Fruit fly (Drosophila melanogaster) whole organism, prepupa: Measurements from ENCODE around the gene Acp95EF.
A peak's percentile ranks its signal among the peaks of the same experiment; 100 is the strongest.

Source experiments
- CG4318 ChIP-seq: fragments of 200-800 bp; sonication (Bioruptor generic); optimal IDR thresholded peaks from 3 replicates; lab custom pipeline; 2017; ENCODE audit warnings: missing biosample characterization, mild to moderate bottlenecking, missing genetic modification characterization
- Eip93F ChIP-seq: fragments of 200-800 bp; sonication (Bioruptor generic); optimal IDR thresholded peaks from 2 replicates; lab custom pipeline; 2016; ENCODE audit warnings: missing biosample characterization, mild to moderate bottlenecking, missing genetic modification characterization
- Ets21C ChIP-seq: fragments of 200-800 bp; sonication (Bioruptor generic); optimal IDR thresholded peaks from 3 replicates; lab custom pipeline; 2016; ENCODE audit warnings: missing biosample characterization, missing genetic modification characterization
- salr ChIP-seq, 2 experiments: fragments of 200-800 bp; sonication (Bioruptor generic); optimal IDR thresholded peaks; 3 replicates each; lab custom pipeline; 2016 to 2018; ENCODE audit warnings: missing biosample characterization in 2 of 2, missing genetic modification characterization in 2 of 2, mild to moderate bottlenecking in 1 of 2

DNA sequence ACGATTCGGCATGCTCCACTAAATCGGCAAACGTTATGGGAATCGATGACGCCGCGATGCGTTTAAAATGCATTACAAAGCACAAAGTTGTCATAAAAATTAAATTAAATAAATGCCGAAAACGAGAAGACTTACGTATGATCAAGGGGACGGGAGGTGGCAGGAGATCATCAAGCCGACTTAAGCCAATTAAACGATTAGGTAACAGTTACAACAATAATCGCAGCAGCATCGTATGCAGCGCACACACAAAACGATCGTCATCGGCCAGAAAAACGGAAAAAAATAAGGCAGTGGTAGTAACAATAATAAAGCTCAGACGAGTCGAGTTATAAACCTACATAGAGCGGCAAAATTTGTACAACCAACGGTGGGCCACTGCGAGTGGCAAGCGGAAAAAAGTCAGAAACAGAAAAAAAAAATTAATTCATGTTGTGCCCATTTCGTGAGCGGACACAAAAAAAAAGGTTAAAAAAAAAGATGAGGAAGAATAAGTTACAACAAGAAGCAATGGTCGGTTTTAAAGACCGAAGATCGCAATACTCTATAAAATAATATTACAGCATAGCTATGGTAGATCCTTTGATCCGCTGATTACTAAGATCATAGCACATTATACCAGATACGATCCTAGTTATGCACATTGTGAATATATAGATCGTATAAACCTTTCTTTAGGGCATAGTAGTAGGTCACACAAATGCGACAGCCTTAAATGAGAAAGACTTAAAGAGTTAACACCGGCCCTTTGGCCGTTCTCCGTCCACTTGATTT lies 22.2 kb upstream of the Acp95EF start:
- TF ChIP-seq CG4318 (GFP tag; lab: Kevin White, UChicago), result no peak
- TF ChIP-seq salr (GFP tag; optimal IDR thresholded peaks at IDR 0.05; lab: Kevin White, UChicago), result peak in 1 of 2 experiments; percentile 20
- TF ChIP-seq Eip93F (GFP tag; lab: Kevin White, UChicago), result no peak
- peak; percentile 54 for TF ChIP-seq Ets21C (GFP tag; lab: Kevin White, UChicago)
